Fruit fly (Drosophila melanogaster) whole organism, embryonic: Measurements from ENCODE around the gene mRpL48.
A peak's percentile ranks its signal among the peaks of the same experiment; 100 is the strongest.

Source experiments
- Asciz ChIP-seq: fragments of 200-800 bp; sonication (Bioruptor generic); optimal IDR thresholded peaks from 2 replicates; lab custom pipeline; 2017; ENCODE audit warnings: missing biosample characterization, mild to moderate bottlenecking, missing genetic modification characterization, missing genetic modification reagents
- C15 ChIP-seq: fragments of 200-800 bp; sonication (Bioruptor generic); IDR thresholded peaks from 3 replicates; pipeline ENCODE4 v1.3.6; 2022; ENCODE audit warnings: missing biosample characterization, missing genetic modification characterization
- CG10366 ChIP-seq: fragments of 200-800 bp; sonication (Bioruptor generic); IDR thresholded peaks from 2 replicates; pipeline ENCODE4 v1.3.6; 2022; ENCODE audit warnings: missing biosample characterization, missing genetic modification characterization
- CG11504 ChIP-seq: fragments of 200-800 bp; sonication (Bioruptor generic); optimal IDR thresholded peaks from 3 replicates; lab custom pipeline; 2019; ENCODE audit warnings: missing biosample characterization, mild to moderate bottlenecking, missing genetic modification characterization, moderate library complexity
- CG11560 ChIP-seq: fragments of 200-800 bp; sonication (Bioruptor generic); IDR thresholded peaks from 3 replicates; pipeline ENCODE4 v1.3.6; 2022; ENCODE audit warnings: missing biosample characterization, missing genetic modification characterization
- CG12391 ChIP-seq: fragments of 200-800 bp; sonication (Bioruptor generic); optimal IDR thresholded peaks from 3 replicates; lab custom pipeline; 2018; ENCODE audit warnings: missing biosample characterization, mild to moderate bottlenecking, missing genetic modification characterization, moderate library complexity
- CG12659 ChIP-seq: fragments of 200-800 bp; sonication (Bioruptor generic); optimal IDR thresholded peaks from 3 replicates; lab custom pipeline; 2017; ENCODE audit warnings: mild to moderate bottlenecking, missing biosample characterization, missing genetic modification reagents, missing genetic modification characterization
- CG12769 ChIP-seq: fragments of 200-800 bp; sonication (Bioruptor generic); optimal IDR thresholded peaks from 2 replicates; lab custom pipeline; 2019; ENCODE audit warnings: missing biosample characterization, mild to moderate bottlenecking, missing genetic modification characterization, moderate library complexity
- CG13624 ChIP-seq: fragments of 200-800 bp; sonication (Bioruptor generic); optimal IDR thresholded peaks from 2 replicates; lab custom pipeline; 2016; ENCODE audit warnings: missing biosample characterization, missing genetic modification characterization
- CG13894 ChIP-seq: fragments of 200-800 bp; sonication (Bioruptor generic); optimal IDR thresholded peaks from 3 replicates; lab custom pipeline; 2018; ENCODE audit warnings: missing biosample characterization, mild to moderate bottlenecking, missing genetic modification characterization, moderate library complexity
- CG15601 ChIP-seq: fragments of 200-800 bp; sonication (Bioruptor generic); optimal IDR thresholded peaks from 3 replicates; lab custom pipeline; 2019; ENCODE audit warnings: missing biosample characterization, mild to moderate bottlenecking, missing genetic modification characterization, moderate library complexity
- CG1647 ChIP-seq: fragments of 200-800 bp; sonication (Bioruptor generic); optimal IDR thresholded peaks from 3 replicates; lab custom pipeline; 2016; ENCODE audit warnings: missing biosample characterization, missing genetic modification characterization
- CG17385 ChIP-seq: fragments of 200-800 bp; sonication (Bioruptor generic); optimal IDR thresholded peaks from 3 replicates; lab custom pipeline; 2018; ENCODE audit warnings: missing biosample characterization, mild to moderate bottlenecking, missing genetic modification characterization
- CG18764 ChIP-seq: fragments of 200-800 bp; sonication (Bioruptor generic); optimal IDR thresholded peaks from 3 replicates; lab custom pipeline; 2016; ENCODE audit warnings: missing biosample characterization, missing genetic modification characterization
- CG2116 ChIP-seq: fragments of 200-800 bp; sonication (Bioruptor generic); optimal IDR thresholded peaks from 3 replicates; lab custom pipeline; 2018; ENCODE audit warnings: missing biosample characterization, mild to moderate bottlenecking, missing genetic modification characterization
- CG32772 ChIP-seq: fragments of 200-800 bp; sonication (Bioruptor generic); IDR thresholded peaks from 2 replicates; pipeline ENCODE4 v1.3.6; 2022; ENCODE audit warnings: missing biosample characterization, missing genetic modification characterization
- CG3407 ChIP-seq: fragments of 200-800 bp; sonication (Bioruptor generic); optimal IDR thresholded peaks from 2 replicates; lab custom pipeline; 2018; ENCODE audit warnings: missing biosample characterization, mild to moderate bottlenecking, missing genetic modification characterization
- CG5245 ChIP-seq: fragments of 200-800 bp; sonication (Bioruptor generic); optimal IDR thresholded peaks from 3 replicates; lab custom pipeline; 2016; ENCODE audit warnings: missing biosample characterization, missing genetic modification characterization
- CG6791 ChIP-seq: fragments of 200-800 bp; sonication (Bioruptor generic); IDR thresholded peaks from 3 replicates; pipeline ENCODE4 v1.3.6; 2022; ENCODE audit warnings: missing biosample characterization, missing genetic modification characterization; ENCODE audit not compliant: partially characterized antibody
- CG8089 ChIP-seq: fragments of 200-800 bp; sonication (Bioruptor generic); optimal IDR thresholded peaks from 3 replicates; lab custom pipeline; 2016; ENCODE audit warnings: missing biosample characterization, missing genetic modification characterization
- CG8924 ChIP-seq: fragments of 200-800 bp; optimal IDR thresholded peaks from 3 replicates; lab custom pipeline; 2019; ENCODE audit warnings: missing biosample characterization, mild to moderate bottlenecking, missing genetic modification characterization, moderate library complexity
- CG8944 ChIP-seq: fragments of 200-800 bp; sonication (Bioruptor generic); optimal IDR thresholded peaks from 3 replicates; lab custom pipeline; 2016; ENCODE audit warnings: missing biosample characterization, missing genetic modification characterization
- CG9609 ChIP-seq: fragments of 200-800 bp; sonication (Bioruptor generic); optimal IDR thresholded peaks from 3 replicates; lab custom pipeline; 2016; ENCODE audit warnings: missing biosample characterization, missing genetic modification characterization
- CG9727 ChIP-seq: fragments of 200-800 bp; sonication (Bioruptor generic); optimal IDR thresholded peaks from 3 replicates; lab custom pipeline; 2017; ENCODE audit warnings: missing biosample characterization, mild to moderate bottlenecking, missing genetic modification characterization
- D19B ChIP-seq: fragments of 200-800 bp; sonication (Bioruptor generic); optimal IDR thresholded peaks from 2 replicates; lab custom pipeline; 2017; ENCODE audit warnings: missing biosample characterization, mild to moderate bottlenecking, missing genetic modification characterization
- Dip3 ChIP-seq: fragments of 200-800 bp; sonication (Bioruptor generic); optimal IDR thresholded peaks from 3 replicates; lab custom pipeline; 2016; ENCODE audit warnings: missing biosample characterization, missing genetic modification characterization
- H15 ChIP-seq: fragments of 200-800 bp; sonication (Bioruptor generic); IDR thresholded peaks from 3 replicates; pipeline ENCODE4 v1.3.6; 2022; ENCODE audit warnings: missing biosample characterization, missing genetic modification characterization
- H2.0 ChIP-seq: fragments of 200-800 bp; sonication (Bioruptor generic); IDR thresholded peaks from 2 replicates; pipeline ENCODE4 v1.3.6; 2022; ENCODE audit warnings: missing biosample characterization, missing genetic modification characterization
- Hr51 ChIP-seq, 2 experiments: fragments of 200-800 bp; sonication (Bioruptor generic); optimal IDR thresholded peaks; 2 replicates in 1 of 2; 3 replicates in 1 of 2; lab custom pipeline; 2016 to 2018; ENCODE audit warnings: missing biosample characterization in 2 of 2, missing genetic modification characterization in 2 of 2, mild to moderate bottlenecking in 1 of 2, moderate library complexity in 1 of 2
- Hsf ChIP-seq: fragments of 200-800 bp; sonication (Bioruptor generic); optimal IDR thresholded peaks from 3 replicates; lab custom pipeline; 2016; ENCODE audit warnings: missing biosample characterization, missing genetic modification characterization
- MBD-R2 ChIP-seq: fragments of 200-800 bp; sonication (Bioruptor generic); IDR thresholded peaks from 2 replicates; pipeline ENCODE4 v1.3.6; 2022; ENCODE audit warnings: missing biosample characterization, missing genetic modification characterization
- Max ChIP-seq: fragments of 200-800 bp; sonication (Bioruptor generic); optimal IDR thresholded peaks from 2 replicates; lab custom pipeline; 2016; ENCODE audit warnings: missing biosample characterization, mild to moderate bottlenecking, missing genetic modification characterization
- Nf-YA ChIP-seq: fragments of 200-800 bp; sonication (Bioruptor generic); IDR thresholded peaks from 2 replicates; pipeline ENCODE4 v1.3.6; 2022; ENCODE audit warnings: missing biosample characterization, missing genetic modification characterization
- Optix ChIP-seq: fragments of 200-800 bp; sonication (Bioruptor generic); IDR thresholded peaks from 3 replicates; pipeline ENCODE4 v1.3.6; 2022; ENCODE audit warnings: missing biosample characterization, missing genetic modification characterization
- PHDP ChIP-seq: fragments of 200-800 bp; sonication (Bioruptor generic); optimal IDR thresholded peaks from 3 replicates; lab custom pipeline; 2018; ENCODE audit warnings: missing biosample characterization, mild to moderate bottlenecking, missing genetic modification characterization, moderate library complexity
- Sry-δ ChIP-seq: fragments of 200-800 bp; sonication (Bioruptor generic); optimal IDR thresholded peaks from 2 replicates; lab custom pipeline; 2016; ENCODE audit warnings: missing biosample characterization, missing genetic modification characterization
- Usf ChIP-seq: fragments of 200-800 bp; sonication (Bioruptor generic); optimal IDR thresholded peaks from 2 replicates; lab custom pipeline; 2017; ENCODE audit warnings: missing genotype, missing biosample characterization, missing genetic modification characterization
- croc ChIP-seq: fragments of 200-800 bp; sonication (Bioruptor generic); conservative IDR thresholded peaks from 3 replicates; pipeline ENCODE4 v1.3.6; 2022; ENCODE audit warnings: missing biosample characterization, missing genetic modification characterization
- gcm ChIP-seq: fragments of 200-800 bp; sonication (Bioruptor generic); optimal IDR thresholded peaks from 2 replicates; lab custom pipeline; 2019; ENCODE audit warnings: missing biosample characterization, mild to moderate bottlenecking, missing genetic modification characterization, moderate library complexity
- grn ChIP-seq: fragments of 200-800 bp; sonication (Bioruptor generic); optimal IDR thresholded peaks from 3 replicates; lab custom pipeline; 2017; ENCODE audit warnings: missing biosample characterization, missing genetic modification characterization
- jumu ChIP-seq: fragments of 200-800 bp; sonication (Bioruptor generic); optimal IDR thresholded peaks from 3 replicates; lab custom pipeline; 2016; ENCODE audit warnings: missing biosample characterization, missing genetic modification characterization
- lilli ChIP-seq: fragments of 200-800 bp; sonication (Bioruptor generic); optimal IDR thresholded peaks from 3 replicates; lab custom pipeline; 2016; ENCODE audit warnings: missing biosample characterization, missing genetic modification characterization
- maf-S ChIP-seq: fragments of 200-800 bp; sonication (Bioruptor generic); optimal IDR thresholded peaks from 2 replicates; lab custom pipeline; 2016; ENCODE audit warnings: missing biosample characterization, missing genetic modification characterization
- prd ChIP-seq, 3 experiments: fragments of >200 bp in 2 of 3; fragments of 200-800 bp in 1 of 3; sonication (Bioruptor generic) in 1 of 3; optimal IDR thresholded peaks in 2 of 3; IDR thresholded peaks in 1 of 3; 2 replicates in 2 of 3; 3 replicates in 1 of 3; pipeline versions ENCODE4 v1.3.6 to Lab custom; 2017 to 2022; ENCODE audit warnings: missing biosample characterization in 1 of 3, missing genetic modification characterization in 1 of 3
- sisA ChIP-seq: fragments of 200-800 bp; sonication (Bioruptor generic); IDR thresholded peaks from 2 replicates; pipeline ENCODE4 v1.3.6; 2022; ENCODE audit warnings: missing biosample characterization, missing genetic modification characterization
- sna ChIP-seq: fragments of 200-800 bp; sonication (Bioruptor generic); IDR thresholded peaks from 2 replicates; pipeline ENCODE4 v1.3.6; 2022; ENCODE audit warnings: missing biosample characterization, missing genetic modification characterization; ENCODE audit not compliant: partially characterized antibody
- sob ChIP-seq: fragments of 200-800 bp; sonication (Bioruptor generic); IDR thresholded peaks from 2 replicates; pipeline ENCODE4 v1.3.6; 2022; ENCODE audit warnings: missing biosample characterization, missing genetic modification characterization
- tgo ChIP-seq: fragments of 200-800 bp; sonication (Bioruptor generic); IDR thresholded peaks from 3 replicates; pipeline ENCODE4 v1.3.6; 2022; ENCODE audit warnings: missing biosample characterization, missing genetic modification characterization
- tna ChIP-seq: fragments of 200-800 bp; sonication (Bioruptor generic); IDR thresholded peaks from 2 replicates; pipeline ENCODE4 v1.3.6; 2022; ENCODE audit warnings: missing biosample characterization, missing genetic modification characterization; ENCODE audit not compliant: partially characterized antibody
- ttk ChIP-seq: fragments of 200-800 bp; sonication (Bioruptor generic); IDR thresholded peaks from 2 replicates; pipeline ENCODE4 v2.1.2; 2022; ENCODE audit warnings: missing biosample characterization, missing genetic modification characterization

The mRpL48 gene

DNA sequence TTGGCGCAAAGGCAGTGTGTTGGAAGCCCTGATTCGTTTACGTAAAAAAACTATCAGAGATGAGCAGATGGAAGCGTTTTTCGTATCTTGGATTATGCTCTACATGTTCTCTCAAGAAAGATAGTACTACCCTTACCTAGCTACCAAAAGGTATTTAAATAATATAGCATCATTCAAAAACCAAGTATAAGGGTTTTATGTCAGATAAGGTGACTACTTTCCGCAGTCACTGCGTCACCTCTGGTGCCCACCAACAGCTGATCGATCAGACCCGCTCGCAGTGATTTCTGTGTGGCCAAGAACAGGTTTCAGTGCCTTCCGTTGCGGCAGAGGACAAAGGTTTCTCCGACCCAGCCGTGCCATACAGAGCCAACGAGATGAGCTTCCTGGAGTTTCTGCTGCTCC is 19.3 kb downstream of the mRpL48 start, which contains the start of the genes Eno and CG31937 (continued):
- TF ChIP-seq PHDP (tag; lab: Kevin White, UChicago) (peak; percentile 60), Nf-YA (GFP tag; lab: Robert Waterston, UW) (no peak), CG13894 (tag; lab: Kevin White, UChicago) (peak; percentile 44), C15 (GFP tag; lab: Robert Waterston, UW) (0 out of 3 replicates have a peak, but pooled peaks have one; percentile 43), CG6791 (GFP tag; lab: Robert Waterston, UW) (no peak), sna (GFP tag; lab: Robert Waterston, UW) (no peak), CG9609 (GFP tag; lab: Kevin White, UChicago) (peak; percentile 49), CG2116 (GFP tag; lab: Kevin White, UChicago) (peak; percentile 30), Asciz (GFP tag; lab: Kevin White, UChicago) (peak; percentile 25), Optix (GFP tag; lab: Robert Waterston, UW) (0 out of 3 replicates have a peak, but pooled peaks have one; percentile 8), tgo (peak; percentile 59), CG10366 (GFP tag; lab: Robert Waterston, UW) (peak; percentile 18; the same call in 1 of the 2 replicates), CG12769 (tag; lab: Kevin White, UChicago) (peak; percentile 76), ttk (GFP tag; lab: Robert Waterston, UW) (peak; percentile 14; the same call in 1 of the 2 replicates), Hr51 (GFP tag; optimal IDR thresholded peaks at IDR 0.05; lab: Kevin White, UChicago) (peak in 1 of 2 experiments; percentile 28), CG12391 (tag; lab: Kevin White, UChicago) (peak; percentile 60), lilli (peak; percentile 59), tna (no peak), Max (GFP tag; lab: Kevin White, UChicago) (peak; percentile 32), sob (GFP tag; lab: Robert Waterston, UW) (peak; percentile 76), maf-S (GFP tag; lab: Kevin White, UChicago) (peak; percentile 5), CG15601 (tag; lab: Kevin White, UChicago) (no peak), CG8944 (GFP tag; lab: Kevin White, UChicago) (peak; percentile 48), Sry-δ (GFP tag; lab: Kevin White, UChicago) (peak; percentile 29), sisA (peak; percentile 32; the same call in 1 of the 2 replicates), CG11560 (no peak), CG12659 (GFP tag; lab: Kevin White, UChicago) (peak; percentile 60), grn (GFP tag; lab: Kevin White, UChicago) (no peak), CG18764 (GFP tag; lab: Kevin White, UChicago) (peak; percentile 9), CG9727 (GFP tag; lab: Kevin White, UChicago) (peak; percentile 14), CG17385 (GFP tag; lab: Kevin White, UChicago) (peak; percentile 47), CG3407 (peak; percentile 23), D19B (GFP tag; lab: Kevin White, UChicago) (no peak), jumu (GFP tag; lab: Kevin White, UChicago) (peak; percentile 18), CG32772 (peak; percentile 41; the same call in 1 of the 2 replicates), CG8089 (GFP tag; lab: Kevin White, UChicago) (peak; percentile 40), CG8924 (peak; percentile 44), Usf (no peak), croc (GFP tag; lab: Robert Waterston, UW) (0 out of 3 replicates have a peak, but pooled peaks have one; percentile 21), H2.0 (GFP tag; lab: Robert Waterston, UW) (peak; percentile 16; the same call in 1 of the 2 replicates), gcm (GFP tag; lab: Kevin White, UChicago) (peak; percentile 42), Hsf (GFP tag; lab: Kevin White, UChicago) (peak; percentile 71), Dip3 (GFP tag; lab: Kevin White, UChicago) (peak; percentile 55), prd (optimal IDR thresholded peaks at IDR 0.05; lab: Kevin White, UChicago) (no peak), prd (GFP tag; IDR thresholded peaks at IDR 0.05; lab: Robert Waterston, UW) (peak; percentile 50), CG1647 (GFP tag; lab: Kevin White, UChicago) (peak; percentile 14), CG13624 (GFP tag; lab: Kevin White, UChicago) (peak; percentile 56), H15 (GFP tag; lab: Robert Waterston, UW) (peak; percentile 46; the same call in 1 of the 3 replicates), CG11504 (tag; lab: Kevin White, UChicago) (peak; percentile 48), MBD-R2 (GFP tag; lab: Robert Waterston, UW) (peak; percentile 86), CG5245 (GFP tag; lab: Kevin White, UChicago) (no peak)
